Worm (Caenorhabditis elegans): ENCODE data around the gene Y4C6B.4.

- no peak for TF ChIP-seq med-1 (GFP tag; optimal IDR thresholded peaks at IDR 0.05; ENCODE audit: insufficient read depth)
- no peak for TF ChIP-seq flt-1 (GFP tag; IDR thresholded peaks at IDR 0.05)
- TF ChIP-seq T22C8.4 (GFP tag; IDR thresholded peaks at IDR 0.05): no peak
These were observed 17.9 kb downstream of the Y4C6B.4 start for ce11 chrIV:5344168-5344567.

Data from whole organism, midembryonic.